Worm (Caenorhabditis elegans) whole organism, young adult: ENCODE data around the gene C02F5.13.

ENCODE experiments used
- B0019.2 ChIP-seq: fragments of 200-800 bp; sonication (Bioruptor generic); conservative IDR thresholded peaks from 2 replicates; pipeline ENCODE4 v1.3.6; 2022; ENCODE audit warnings: missing genetic modification reagents, missing genetic modification characterization, missing compliant biosample characterization
- D2030.7 ChIP-seq: fragments of 200-800 bp; sonication (Bioruptor generic); IDR thresholded peaks from 2 replicates; pipeline ENCODE4 v1.3.6; 2022; ENCODE audit warnings: missing genetic modification reagents, missing genetic modification characterization, missing compliant biosample characterization
- F10E7.11 ChIP-seq: sonication (generic microtip); optimal IDR thresholded peaks from 2 replicates; lab custom pipeline; 2017; ENCODE audit warnings: mild to moderate bottlenecking, missing genetic modification characterization, moderate library complexity, missing compliant biosample characterization
- F33H1.4 ChIP-seq: fragments of 200-800 bp; sonication (Bioruptor generic); IDR thresholded peaks from 2 replicates; pipeline ENCODE4 v1.3.6; 2022; ENCODE audit warnings: missing genetic modification reagents, missing genetic modification characterization, missing compliant biosample characterization
- F37B4.10 ChIP-seq: fragments of 200-800 bp; sonication (Bioruptor generic); IDR thresholded peaks from 2 replicates; pipeline ENCODE4 v1.3.6; 2022; ENCODE audit warnings: missing genetic modification characterization, missing compliant biosample characterization
- F39B2.1 ChIP-seq: fragments of 200-800 bp; sonication (Bioruptor generic); IDR thresholded peaks from 2 replicates; pipeline ENCODE4 v1.3.6; 2022; ENCODE audit warnings: missing genetic modification reagents, missing genetic modification characterization, missing compliant biosample characterization
- F57C9.4 ChIP-seq: sonication (generic microtip); optimal IDR thresholded peaks from 2 replicates; lab custom pipeline; 2017; ENCODE audit warnings: mild to moderate bottlenecking, missing genetic modification characterization, missing compliant biosample characterization
- K12H6.12 ChIP-seq: fragments of 200-800 bp; sonication (Bioruptor generic); optimal IDR thresholded peaks from 2 replicates; lab custom pipeline; 2018; ENCODE audit warnings: mild to moderate bottlenecking, missing genetic modification characterization, missing compliant biosample characterization
- T26A5.8 ChIP-seq: sonication (generic microtip); optimal IDR thresholded peaks from 2 replicates; lab custom pipeline; 2016; ENCODE audit warnings: missing genetic modification characterization, missing compliant biosample characterization
- attf-3 ChIP-seq: fragments of 200-800 bp; sonication (Bioruptor generic); conservative IDR thresholded peaks from 2 replicates; pipeline ENCODE4 v1.3.6; 2022; ENCODE audit warnings: missing genetic modification reagents, missing genetic modification characterization, missing compliant biosample characterization
- bed-2 ChIP-seq: fragments of 200-800 bp; sonication (Bioruptor generic); IDR thresholded peaks from 2 replicates; pipeline ENCODE4 v1.3.6; 2022; ENCODE audit warnings: missing genetic modification reagents, missing genetic modification characterization, missing compliant biosample characterization
- cebp-1 ChIP-seq, 2 experiments: fragments of 200-800 bp in 1 of 2; sonication (Bioruptor generic) in 1 of 2; sonication (generic microtip) in 1 of 2; IDR thresholded peaks in 1 of 2; optimal IDR thresholded peaks in 1 of 2; 2 replicates each; pipeline versions ENCODE4 v1.3.6 to Lab custom; 2017 to 2022; ENCODE audit warnings: missing compliant biosample characterization in 2 of 2, missing genetic modification characterization in 2 of 2, mild to moderate bottlenecking in 1 of 2, missing genetic modification reagents in 1 of 2, moderate library complexity in 1 of 2
- ceh-40 ChIP-seq: fragments of 200-800 bp; sonication (Bioruptor generic); IDR thresholded peaks from 2 replicates; pipeline ENCODE4 v1.3.6; 2022; ENCODE audit warnings: missing genetic modification characterization, missing compliant biosample characterization
- ceh-79 ChIP-seq: sonication (generic microtip); optimal IDR thresholded peaks from 2 replicates; lab custom pipeline; 2017; ENCODE audit warnings: mild to moderate bottlenecking, missing genetic modification characterization, missing compliant biosample characterization
- efl-1 ChIP-seq: fragments of 150-350 bp; optimal IDR thresholded peaks from 2 replicates; lab custom pipeline; 2014; ENCODE audit warnings: missing biosample characterization, missing genetic modification reagents, missing genetic modification characterization
- egl-18 ChIP-seq: fragments of 200-800 bp; sonication (Bioruptor generic); IDR thresholded peaks from 2 replicates; pipeline ENCODE4 v1.3.6; 2022; ENCODE audit warnings: missing genetic modification reagents, missing genetic modification characterization, missing compliant biosample characterization
- ekl-4 ChIP-seq: fragments of 200-800 bp; sonication (Bioruptor generic); IDR thresholded peaks from 2 replicates; pipeline ENCODE4 v1.3.6; 2022; ENCODE audit warnings: missing genetic modification reagents, missing genetic modification characterization, missing compliant biosample characterization
- ets-4 ChIP-seq: fragments of 200-800 bp; sonication (Bioruptor generic); optimal IDR thresholded peaks from 2 replicates; lab custom pipeline; 2018; ENCODE audit warnings: mild to moderate bottlenecking, missing genetic modification characterization, missing compliant biosample characterization
- fkh-3 ChIP-seq: sonication (generic microtip); optimal IDR thresholded peaks from 2 replicates; lab custom pipeline; 2016; ENCODE audit warnings: mild to moderate bottlenecking, missing genetic modification characterization, missing compliant biosample characterization
- him-1 ChIP-seq: sonication (generic microtip); optimal IDR thresholded peaks from 2 replicates; lab custom pipeline; 2016; ENCODE audit warnings: missing genotype, missing genetic modification reagents, missing genetic modification characterization, missing compliant biosample characterization
- hmg-1.2 ChIP-seq: fragments of 200-800 bp; sonication (Bioruptor generic); IDR thresholded peaks from 2 replicates; pipeline ENCODE4 v1.3.6; 2022; ENCODE audit warnings: missing genetic modification reagents, missing genetic modification characterization, missing compliant biosample characterization
- lin-40 ChIP-seq: sonication (generic microtip); optimal IDR thresholded peaks from 2 replicates; lab custom pipeline; 2016; ENCODE audit warnings: missing genetic modification characterization, mild to moderate bottlenecking, missing compliant biosample characterization, missing genotype, missing genetic modification reagents
- lsl-1 ChIP-seq: fragments of 200-800 bp; sonication (Bioruptor generic); optimal IDR thresholded peaks from 2 replicates; lab custom pipeline; 2018; ENCODE audit warnings: mild to moderate bottlenecking, missing genetic modification characterization, moderate library complexity, missing compliant biosample characterization
- madf-3 ChIP-seq: fragments of 200-800 bp; sonication (Bioruptor generic); IDR thresholded peaks from 2 replicates; pipeline ENCODE4 v1.3.6; 2022; ENCODE audit warnings: missing genetic modification reagents, missing genetic modification characterization, missing compliant biosample characterization
- madf-8 ChIP-seq: fragments of 200-800 bp; sonication (Bioruptor generic); conservative IDR thresholded peaks from 2 replicates; pipeline ENCODE4 v1.3.6; 2022; ENCODE audit warnings: missing genetic modification reagents, missing genetic modification characterization, missing compliant biosample characterization
- mes-4 ChIP-seq: sonication (generic microtip); optimal IDR thresholded peaks from 2 replicates; lab custom pipeline; 2016; ENCODE audit warnings: missing genotype, missing genetic modification characterization, missing compliant biosample characterization
- nhr-179 ChIP-seq: sonication (generic microtip); optimal IDR thresholded peaks from 2 replicates; lab custom pipeline; 2016; ENCODE audit warnings: mild to moderate bottlenecking, missing genetic modification characterization, missing compliant biosample characterization
- nhr-27 ChIP-seq: fragments of 200-800 bp; sonication (Bioruptor generic); optimal IDR thresholded peaks from 2 replicates; lab custom pipeline; 2018; ENCODE audit warnings: mild to moderate bottlenecking, missing genetic modification characterization, moderate library complexity, missing compliant biosample characterization
- nhr-80 ChIP-seq: sonication (generic microtip); optimal IDR thresholded peaks from 2 replicates; lab custom pipeline; 2016; ENCODE audit warnings: missing genetic modification characterization, missing compliant biosample characterization
- pha-4 ChIP-seq: fragments of 150-350 bp; sonication (generic microtip); optimal IDR thresholded peaks from 2 replicates; lab custom pipeline; 2014; ENCODE audit warnings: missing biosample characterization, missing genetic modification reagents, missing genetic modification characterization
- rcor-1 ChIP-seq: fragments of 200-800 bp; sonication (Bioruptor generic); IDR thresholded peaks from 2 replicates; pipeline ENCODE4 v1.3.6; 2022; ENCODE audit warnings: missing genetic modification reagents, missing genetic modification characterization, missing compliant biosample characterization
- repo-1 ChIP-seq: sonication (generic microtip); optimal IDR thresholded peaks from 2 replicates; lab custom pipeline; 2017; ENCODE audit warnings: mild to moderate bottlenecking, missing genetic modification characterization, missing compliant biosample characterization
- sdz-38 ChIP-seq: sonication (generic microtip); optimal IDR thresholded peaks from 2 replicates; lab custom pipeline; 2016; ENCODE audit warnings: missing genotype, missing genetic modification characterization, missing compliant biosample characterization
- snpc-3.4 ChIP-seq: sonication (generic microtip); optimal IDR thresholded peaks from 2 replicates; lab custom pipeline; 2017; ENCODE audit warnings: missing genetic modification characterization, mild to moderate bottlenecking, missing compliant biosample characterization, antibody characterized with exemption, moderate library complexity, missing genotype, missing genetic modification reagents
- tbp1 ChIP-seq: fragments of 200-800 bp; sonication (Bioruptor generic); optimal IDR thresholded peaks from 2 replicates; lab custom pipeline; 2018; ENCODE audit warnings: mild to moderate bottlenecking, missing genetic modification characterization, missing compliant biosample characterization
- unc-62 ChIP-seq: fragments of 150-350 bp; optimal IDR thresholded peaks from 2 replicates; lab custom pipeline; 2014; ENCODE audit warnings: missing biosample characterization, missing genetic modification reagents, missing genetic modification characterization
- zfh-2 ChIP-seq: fragments of 200-800 bp; sonication (Bioruptor generic); conservative IDR thresholded peaks from 2 replicates; pipeline ENCODE4 v1.3.6; 2022; ENCODE audit warnings: missing genetic modification reagents, missing genetic modification characterization, missing compliant biosample characterization
- zim-3 ChIP-seq: sonication (generic microtip); optimal IDR thresholded peaks from 2 replicates; lab custom pipeline; 2017; ENCODE audit warnings: mild to moderate bottlenecking, missing genetic modification characterization, moderate library complexity, missing compliant biosample characterization
- ztf-18 ChIP-seq: sonication (generic microtip); optimal IDR thresholded peaks from 2 replicates; lab custom pipeline; 2016; ENCODE audit warnings: missing genotype, mild to moderate bottlenecking, missing genetic modification characterization, missing compliant biosample characterization
- ztf-25 ChIP-seq: fragments of 200-800 bp; sonication (Bioruptor generic); IDR thresholded peaks from 2 replicates; pipeline ENCODE4 v1.3.6; 2022; ENCODE audit warnings: missing genetic modification reagents, missing genetic modification characterization, missing compliant biosample characterization
- ztf-26 ChIP-seq: sonication (generic microtip); optimal IDR thresholded peaks from 2 replicates; lab custom pipeline; 2017; ENCODE audit warnings: missing genetic modification characterization, missing compliant biosample characterization

The C02F5.13 gene

DNA sequence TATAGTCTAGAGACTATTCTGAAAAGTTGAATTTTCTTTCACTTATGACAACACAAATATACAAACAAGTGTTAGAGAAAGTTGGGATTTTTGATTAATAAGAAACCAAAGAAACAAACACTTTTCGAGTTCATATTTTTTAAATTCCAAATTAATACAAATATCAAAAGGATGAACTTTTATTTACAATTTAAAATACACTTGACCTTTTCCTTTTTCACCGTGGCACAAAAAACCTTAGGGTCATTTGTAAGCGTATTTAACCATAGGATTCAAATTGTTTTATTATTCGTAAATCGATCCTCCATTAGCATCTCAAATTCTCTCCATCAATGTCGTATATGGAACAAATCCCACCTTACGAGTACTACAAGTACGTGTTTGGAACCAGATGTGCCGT lies 11.3 kb upstream of the C02F5.13 start, which contains the start of gene C02F5.5:
Gene C02F5.5, plus strand, starts transcription at position 301 of the 400 bp plus-strand sequence.
- TF ChIP-seq ztf-25, result no peak
- no peak for TF ChIP-seq B0019.2
- TF ChIP-seq D2030.7 (GFP tag; lab: Robert Waterston, UW), result no peak
- TF ChIP-seq hmg-1.2 (GFP tag; lab: Robert Waterston, UW), result no peak
- no peak for TF ChIP-seq nhr-179
- no peak for TF ChIP-seq mes-4 (tag; lab: Kevin White, UChicago)
- no peak for TF ChIP-seq efl-1 (GFP tag; lab: Kevin White, UChicago)
- TF ChIP-seq him-1 (tag; lab: Kevin White, UChicago), result no peak
- no peak for TF ChIP-seq F57C9.4 (tag; lab: Kevin White, UChicago)
- TF ChIP-seq attf-3, result no peak

DNA sequence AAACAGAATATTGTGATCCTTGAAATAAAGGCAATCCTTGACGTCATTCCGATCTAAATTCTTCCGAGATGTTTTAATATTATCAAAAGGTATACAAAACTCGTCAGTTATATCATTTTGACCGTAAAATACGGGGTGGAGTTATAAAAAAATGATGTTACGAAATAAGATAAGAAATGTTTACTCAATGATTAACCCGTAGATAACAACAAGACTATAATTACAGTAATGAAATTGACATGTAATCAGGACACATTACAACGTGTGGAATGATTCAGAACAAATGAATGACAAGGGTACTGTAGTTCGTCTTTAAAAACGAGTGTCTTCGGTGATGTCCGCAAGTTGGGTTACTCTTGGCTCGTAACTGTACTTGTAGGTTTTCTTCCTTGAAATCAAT lies 9.3 kb upstream of the C02F5.13 start, which contains the start of gene tsp-2:
Gene tsp-2, minus strand, starts transcription at position 109 of the 400 bp plus-strand sequence.
- TF ChIP-seq pha-4 (tag; lab: Kevin White, UChicago), result peak; percentile 47
- no peak for TF ChIP-seq tbp1 (GFP tag; lab: Kevin White, UChicago)
- peak; percentile 15; the same call in 1 of the 2 replicates for TF ChIP-seq cebp-1 (GFP tag; IDR thresholded peaks at IDR 0.05; lab: Robert Waterston, UW)
- TF ChIP-seq cebp-1 (tag; optimal IDR thresholded peaks at IDR 0.05; lab: Kevin White, UChicago), result peak; percentile 68
- no peak for TF ChIP-seq bed-2
- TF ChIP-seq unc-62, result peak; percentile 80
- TF ChIP-seq nhr-80 (tag; lab: Kevin White, UChicago), result peak; percentile 79
- no peak for TF ChIP-seq madf-3 (GFP tag; lab: Robert Waterston, UW)
- TF ChIP-seq B0019.2, result no peak

DNA sequence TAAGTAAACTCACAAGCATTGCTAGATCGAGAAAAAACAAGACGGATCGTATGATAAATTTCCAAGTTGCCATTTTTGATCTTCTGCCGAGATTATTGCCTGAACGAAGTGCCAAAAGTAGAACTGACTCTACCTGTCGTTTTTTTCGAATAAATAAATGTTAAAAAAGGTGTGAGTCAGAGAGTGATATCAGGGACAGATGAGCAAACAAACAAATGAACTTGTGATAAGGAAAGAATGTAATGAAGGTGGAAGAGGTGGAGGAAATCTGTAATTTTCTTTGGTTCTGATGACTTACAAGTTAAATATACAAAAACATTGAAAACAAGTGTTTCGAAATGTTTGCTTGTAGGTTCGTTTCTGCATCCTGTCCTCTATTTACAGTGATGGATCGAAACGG lies 7.8 kb upstream of the C02F5.13 start, which contains the start of gene tsp-1:
Gene tsp-1, minus strand, starts transcription at position 99 of the 400 bp plus-strand sequence.
- TF ChIP-seq F33H1.4 (GFP tag; lab: Robert Waterston, UW) (no peak), ceh-40 (GFP tag; lab: Robert Waterston, UW) (no peak), fkh-3 (no peak), sdz-38 (tag; lab: Kevin White, UChicago) (no peak)
- TF ChIP-seq, all 124 proteins: peak for 0

DNA sequence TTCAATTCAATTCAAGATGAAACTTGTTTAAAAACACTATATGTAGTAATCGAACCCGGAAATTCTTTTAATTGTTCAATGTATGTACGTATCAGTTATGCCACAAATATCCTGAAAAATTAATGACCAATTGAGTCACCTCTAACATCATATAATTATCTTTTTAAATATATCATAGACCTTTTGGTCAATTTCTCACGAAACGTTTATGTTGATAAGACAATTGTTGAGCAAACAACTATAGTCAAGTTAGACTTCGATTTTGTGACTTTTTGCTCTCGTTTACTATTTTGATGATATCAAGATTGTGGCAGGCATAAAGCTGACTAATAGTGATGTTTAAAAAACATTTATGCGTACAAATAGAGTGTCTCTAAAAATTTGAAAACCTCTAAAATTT lies 6.9 kb upstream of the C02F5.13 start:
- TF ChIP-seq K12H6.12 (tag; lab: Kevin White, UChicago), result no peak
- TF ChIP-seq zfh-2 (GFP tag; lab: Robert Waterston, UW), result no peak
- no peak for TF ChIP-seq efl-1 (GFP tag; lab: Kevin White, UChicago)
- TF ChIP-seq fkh-3, result no peak
- TF ChIP-seq egl-18 (GFP tag; lab: Robert Waterston, UW), result no peak
- TF ChIP-seq nhr-80 (tag; lab: Kevin White, UChicago), result peak; percentile 28
- no peak for TF ChIP-seq F37B4.10 (GFP tag; lab: Robert Waterston, UW)

DNA sequence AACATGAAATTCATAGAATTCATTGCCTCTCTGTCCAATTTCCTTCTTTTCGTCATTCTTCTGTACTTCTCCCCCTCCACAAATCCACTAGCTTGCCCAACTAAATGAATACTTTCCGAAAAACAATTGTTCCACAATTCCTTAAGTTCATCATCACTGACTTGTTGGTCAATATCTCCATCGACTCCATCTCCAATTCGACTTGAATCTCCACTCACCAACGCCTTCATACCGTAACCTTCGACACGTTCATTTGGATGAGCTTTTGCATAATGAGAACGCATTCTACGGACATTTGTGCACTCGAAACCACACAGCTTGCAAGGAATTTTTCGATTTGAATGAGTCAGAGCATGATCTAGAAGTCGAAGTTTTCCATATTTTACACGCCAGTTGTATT lies 6.2 kb upstream of the C02F5.13 start:
- TF ChIP-seq ets-4 (GFP tag; lab: Kevin White, UChicago) (no peak), lsl-1 (no peak), zim-3 (no peak), sdz-38 (tag; lab: Kevin White, UChicago) (no peak), F10E7.11 (tag; lab: Kevin White, UChicago) (no peak), repo-1 (tag; lab: Kevin White, UChicago) (no peak), fkh-3 (no peak), T26A5.8 (tag; lab: Kevin White, UChicago) (no peak), ztf-18 (tag; lab: Kevin White, UChicago) (no peak), ztf-26 (tag; lab: Kevin White, UChicago) (no peak), F39B2.1 (GFP tag; lab: Robert Waterston, UW) (no peak), nhr-27 (no peak), lin-40 (tag; lab: Kevin White, UChicago) (no peak), hmg-1.2 (GFP tag; lab: Robert Waterston, UW) (no peak), rcor-1 (GFP tag; lab: Robert Waterston, UW) (no peak), madf-8 (GFP tag; lab: Robert Waterston, UW) (no peak), ceh-79 (tag; lab: Kevin White, UChicago) (no peak), snpc-3.4 (no peak), ekl-4 (GFP tag; lab: Robert Waterston, UW) (no peak)
